Fruit fly (Drosophila melanogaster): ENCODE measurements around the gene CG5274.

Gene CG5274

dm6 chr3L:20447337-20447736 is 19.9 kb upstream of the CG5274 start:
- TF ChIP-seq CG4496 (GFP tag; IDR thresholded peaks at IDR 0.05) = peak; percentile 41; the same call in 1 of the 3 replicates
- peak; percentile 44 for TF ChIP-seq CG14655 (GFP tag; optimal IDR thresholded peaks at IDR 0.05)
- TF ChIP-seq EcR (GFP tag; optimal IDR thresholded peaks at IDR 0.05) = no peak
- no peak for TF ChIP-seq CG17806 (tag; optimal IDR thresholded peaks at IDR 0.05)
- TF ChIP-seq CG8301 (tag; optimal IDR thresholded peaks at IDR 0.05) = peak; percentile 20

- no peak for TF ChIP-seq CG8301 (tag; optimal IDR thresholded peaks at IDR 0.05)
Measured at dm6 chr3L:20446030-20446429, 18.6 kb upstream of the CG5274 start.

dm6 chr3L:20444815-20445519 is 17.5 kb upstream of the CG5274 start:
- TF ChIP-seq CG13204 (GFP tag; optimal IDR thresholded peaks at IDR 0.05) = no peak
- peak; percentile 80 for TF ChIP-seq rn (GFP tag; IDR thresholded peaks at IDR 0.05)
- TF ChIP-seq CG34367 (tag; optimal IDR thresholded peaks at IDR 0.05) = peak; percentile 83
- peak; percentile 80 for TF ChIP-seq CG15710 (tag; optimal IDR thresholded peaks at IDR 0.05)
- TF ChIP-seq CG12605 (GFP tag; IDR thresholded peaks at IDR 0.05) = peak; percentile 91
- TF ChIP-seq Ets98B (GFP tag; IDR thresholded peaks at IDR 0.05) = peak; percentile 91
- peak; percentile 88 for TF ChIP-seq Pif1A (GFP tag; optimal IDR thresholded peaks at IDR 0.05)
- no peak for TF ChIP-seq CG10348 (GFP tag; IDR thresholded peaks at IDR 0.05)
- TF ChIP-seq EcR (GFP tag; optimal IDR thresholded peaks at IDR 0.05) = no peak
- TF ChIP-seq CG9948 (tag; optimal IDR thresholded peaks at IDR 0.05) = peak; percentile 85
- TF ChIP-seq Pif1B (GFP tag; optimal IDR thresholded peaks at IDR 0.05) = peak; percentile 92
- TF ChIP-seq fd96Ca (GFP tag; IDR thresholded peaks at IDR 0.05) = peak; percentile 86
- peak; percentile 65 for TF ChIP-seq D1 (tag; optimal IDR thresholded peaks at IDR 0.05)
- TF ChIP-seq CG14655 (GFP tag; optimal IDR thresholded peaks at IDR 0.05) = peak; percentile 86
- peak; percentile 85 for TF ChIP-seq CG32121 (GFP tag; IDR thresholded peaks at IDR 0.05)
- peak; percentile 86 for TF ChIP-seq CG8159 (tag; optimal IDR thresholded peaks at IDR 0.05)
- peak; percentile 95 for TF ChIP-seq CG4496 (GFP tag; IDR thresholded peaks at IDR 0.05)
- peak; percentile 91 for TF ChIP-seq Snoo (tag; optimal IDR thresholded peaks at IDR 0.05)
- TF ChIP-seq CG8301 (tag; optimal IDR thresholded peaks at IDR 0.05) = peak; percentile 85
- TF ChIP-seq gl (tag; optimal IDR thresholded peaks at IDR 0.05) = peak; percentile 76
- TF ChIP-seq CG17806 (tag; optimal IDR thresholded peaks at IDR 0.05) = peak; percentile 88

dm6 chr3L:20442674-20443313 is 15.3 kb upstream of the CG5274 start:
- no peak for TF ChIP-seq gl (tag; optimal IDR thresholded peaks at IDR 0.05)
- no peak for TF ChIP-seq Pif1A (GFP tag; optimal IDR thresholded peaks at IDR 0.05)
- TF ChIP-seq CG10348 (GFP tag; IDR thresholded peaks at IDR 0.05) = no peak
- TF ChIP-seq Ets98B (GFP tag; IDR thresholded peaks at IDR 0.05) = no peak
- no peak for TF ChIP-seq CG4496 (GFP tag; IDR thresholded peaks at IDR 0.05)
- TF ChIP-seq CG8159 (tag; optimal IDR thresholded peaks at IDR 0.05) = no peak
- TF ChIP-seq CG15710 (tag; optimal IDR thresholded peaks at IDR 0.05) = no peak

- no peak for TF ChIP-seq CG4496 (GFP tag; IDR thresholded peaks at IDR 0.05)
- peak; percentile 92 for TF ChIP-seq CG8159 (tag; optimal IDR thresholded peaks at IDR 0.05)
- no peak for TF ChIP-seq EcR (GFP tag; optimal IDR thresholded peaks at IDR 0.05)
- TF ChIP-seq CG15710 (tag; optimal IDR thresholded peaks at IDR 0.05) = peak; percentile 84
- peak; percentile 84 for TF ChIP-seq CG9948 (tag; optimal IDR thresholded peaks at IDR 0.05)
- TF ChIP-seq CG34367 (tag; optimal IDR thresholded peaks at IDR 0.05) = peak; percentile 73
- peak; percentile 80 for TF ChIP-seq CG17806 (tag; optimal IDR thresholded peaks at IDR 0.05)
- TF ChIP-seq CG8301 (tag; optimal IDR thresholded peaks at IDR 0.05) = no peak
- no peak for TF ChIP-seq CG13204 (GFP tag; optimal IDR thresholded peaks at IDR 0.05)
- TF ChIP-seq gl (tag; optimal IDR thresholded peaks at IDR 0.05) = peak; percentile 50
- no peak for TF ChIP-seq CG12605 (GFP tag; IDR thresholded peaks at IDR 0.05)
- TF ChIP-seq CG32121 (GFP tag; IDR thresholded peaks at IDR 0.05) = peak; percentile 26; the same call in 1 of the 2 replicates
- TF ChIP-seq Snoo (tag; optimal IDR thresholded peaks at IDR 0.05) = peak; percentile 79
Measured at dm6 chr3L:20441632-20442469, 14.4 kb upstream of the CG5274 start, which contains the start of gene CG5910. TSS of gene CG5910 (plus strand) at chr3L:20442419.

dm6 chr3L:20440902-20441429 is 13.5 kb upstream of the CG5274 start:
- no peak for TF ChIP-seq Snoo (tag; optimal IDR thresholded peaks at IDR 0.05)

All from whole organism, pupa.